Fruit fly (Drosophila melanogaster): ENCODE measurements around the gene CG12105.

Gene CG12105

dm6 chr3L:1586266-1587054 lies 29.1 kb downstream of the CG12105 start (continued):
- TF ChIP-seq CG6163 (GFP tag; IDR thresholded peaks at IDR 0.05) (peak; percentile 87), salr (GFP tag; optimal IDR thresholded peaks at IDR 0.05) (no peak), dac (GFP tag; optimal IDR thresholded peaks at IDR 0.05) (peak; percentile 4), ss (GFP tag; optimal IDR thresholded peaks at IDR 0.05) (peak; percentile 67 to 77), CG7368 (GFP tag; optimal IDR thresholded peaks at IDR 0.05) (peak; percentile 11), CG4318 (GFP tag; optimal IDR thresholded peaks at IDR 0.05) (no peak), CG1621 (tag; optimal IDR thresholded peaks at IDR 0.05) (no peak), pdm3 (GFP tag; optimal IDR thresholded peaks at IDR 0.05) (no peak), CG6808 (GFP tag; optimal IDR thresholded peaks at IDR 0.05) (peak; percentile 64), Lpt (GFP tag; optimal IDR thresholded peaks at IDR 0.05) (no peak), net (GFP tag; optimal IDR thresholded peaks at IDR 0.05) (peak; percentile 5), svp (GFP tag) (peak; percentile 88), CG15336 (GFP tag; IDR thresholded peaks at IDR 0.05) (peak; percentile 70), Met (GFP tag; optimal IDR thresholded peaks at IDR 0.05) (peak; percentile 9), CG11294 (GFP tag; IDR thresholded peaks at IDR 0.05) (no peak; the same call in 1 of the 2 replicates), Ets96B (tag; optimal IDR thresholded peaks at IDR 0.05) (peak; percentile 38), CG31627 (GFP tag; optimal IDR thresholded peaks at IDR 0.05) (no peak), lz (GFP tag; optimal IDR thresholded peaks at IDR 0.05) (no peak), CG6854 (GFP tag; optimal IDR thresholded peaks at IDR 0.05) (peak; percentile 81), CG3919 (GFP tag; optimal IDR thresholded peaks at IDR 0.05) (peak; percentile 41), Eip75B (GFP tag; optimal IDR thresholded peaks at IDR 0.05) (peak; percentile 16), Eip93F (GFP tag; optimal IDR thresholded peaks at IDR 0.05) (no peak), vri (GFP tag; optimal IDR thresholded peaks at IDR 0.05) (peak; percentile 78), Ets21C (GFP tag; optimal IDR thresholded peaks at IDR 0.05) (no peak), Sox14 (GFP tag; optimal IDR thresholded peaks at IDR 0.05) (no peak), CG3032 (tag; optimal IDR thresholded peaks at IDR 0.05) (peak; percentile 38)

- TF ChIP-seq Hr39 (GFP tag; optimal IDR thresholded peaks at IDR 0.05): peak; percentile 82
- peak; percentile 77 for TF ChIP-seq CG6792 (GFP tag; optimal IDR thresholded peaks at IDR 0.05)
- TF ChIP-seq net (GFP tag; optimal IDR thresholded peaks at IDR 0.05): peak; percentile 92
- TF ChIP-seq svp (GFP tag): peak; percentile 94
- peak; percentile 82 for TF ChIP-seq fd85E (GFP tag; optimal IDR thresholded peaks at IDR 0.05)
- peak; percentile 69 for TF ChIP-seq CG10631 (GFP tag; optimal IDR thresholded peaks at IDR 0.05)
- TF ChIP-seq CG10669 (GFP tag; optimal IDR thresholded peaks at IDR 0.05): peak; percentile 83
- peak; percentile 79 for TF ChIP-seq CG6808 (GFP tag; optimal IDR thresholded peaks at IDR 0.05)
- peak; percentile 85 for TF ChIP-seq CG11762 (GFP tag; optimal IDR thresholded peaks at IDR 0.05; ENCODE audit: insufficient read depth)
- TF ChIP-seq Eip75B (GFP tag; optimal IDR thresholded peaks at IDR 0.05): peak; percentile 68
- no peak for TF ChIP-seq Eip93F (GFP tag; optimal IDR thresholded peaks at IDR 0.05)
- TF ChIP-seq topi (GFP tag; optimal IDR thresholded peaks at IDR 0.05): peak; percentile 87
- TF ChIP-seq pdm3 (GFP tag; optimal IDR thresholded peaks at IDR 0.05): peak; percentile 81
- peak; percentile 87 for TF ChIP-seq achi (GFP tag; optimal IDR thresholded peaks at IDR 0.05)
- TF ChIP-seq fkh (GFP tag; optimal IDR thresholded peaks at IDR 0.05): no peak
- peak; percentile 91 for TF ChIP-seq CG8119 (GFP tag; IDR thresholded peaks at IDR 0.05)
- peak; percentile 78 for TF ChIP-seq Sox102F (GFP tag; optimal IDR thresholded peaks at IDR 0.05)
- TF ChIP-seq eg (GFP tag; IDR thresholded peaks at IDR 0.05): peak; percentile 96
- peak; percentile 57 for TF ChIP-seq Blimp-1 (GFP tag; optimal IDR thresholded peaks at IDR 0.05)
- peak; percentile 77 for TF ChIP-seq CG8319 (GFP tag; optimal IDR thresholded peaks at IDR 0.05)
- TF ChIP-seq Ets21C (GFP tag; optimal IDR thresholded peaks at IDR 0.05): peak; percentile 63
- peak; percentile 86 for TF ChIP-seq CG11902 (GFP tag; optimal IDR thresholded peaks at IDR 0.05)
- peak; percentile 59 for TF ChIP-seq dac (GFP tag; optimal IDR thresholded peaks at IDR 0.05)
- TF ChIP-seq CG15336 (GFP tag; IDR thresholded peaks at IDR 0.05): peak; percentile 94
- peak; percentile 80 for TF ChIP-seq lz (GFP tag; optimal IDR thresholded peaks at IDR 0.05)
- TF ChIP-seq CG32006 (GFP tag; optimal IDR thresholded peaks at IDR 0.05): peak; percentile 80
- peak; percentile 80 for TF ChIP-seq Ets96B (tag; optimal IDR thresholded peaks at IDR 0.05)
- TF ChIP-seq Smox (GFP tag; optimal IDR thresholded peaks at IDR 0.05): peak; percentile 56
- TF ChIP-seq CG1621 (tag; optimal IDR thresholded peaks at IDR 0.05): peak; percentile 50
- TF ChIP-seq cyc (GFP tag; optimal IDR thresholded peaks at IDR 0.05): peak; percentile 93
- TF ChIP-seq fd59A (GFP tag; optimal IDR thresholded peaks at IDR 0.05): peak; percentile 8
- peak; percentile 80 for TF ChIP-seq CG6854 (GFP tag; optimal IDR thresholded peaks at IDR 0.05)
- TF ChIP-seq Lpt (GFP tag; optimal IDR thresholded peaks at IDR 0.05): peak; percentile 73
- TF ChIP-seq Sox15 (GFP tag; optimal IDR thresholded peaks at IDR 0.05): peak; percentile 51
- peak; percentile 60 for TF ChIP-seq CG4318 (GFP tag; optimal IDR thresholded peaks at IDR 0.05)
- peak; percentile 76 for TF ChIP-seq acj6 (GFP tag; optimal IDR thresholded peaks at IDR 0.05)
Observed at dm6 chr3L:1584781-1585180, 30.8 kb downstream of the CG12105 start.

Data from whole organism, prepupa.